Worm (Caenorhabditis elegans) whole organism, L1 larva: ENCODE measurements around the gene inx-3.

ENCODE experiments used
- C16A3.4 ChIP-seq: fragments of 150-350 bp; optimal IDR thresholded peaks from 2 replicates; lab custom pipeline; 2014; ENCODE audit warnings: missing biosample characterization, missing genetic modification characterization
- C34B4.2 ChIP-seq: sonication (generic microtip); optimal IDR thresholded peaks from 2 replicates; lab custom pipeline; 2017; ENCODE audit warnings: mild to moderate bottlenecking, missing genetic modification characterization, missing compliant biosample characterization
- F16B12.6 ChIP-seq: fragments of 150-350 bp; optimal IDR thresholded peaks from 2 replicates; lab custom pipeline; 2014; ENCODE audit warnings: missing biosample characterization, missing genetic modification characterization
- Y116A8C.19 ChIP-seq: sonication (generic microtip); optimal IDR thresholded peaks from 2 replicates; lab custom pipeline; 2016; ENCODE audit warnings: missing compliant biosample characterization, missing genetic modification characterization, borderline replicate concordance
- aha-1 ChIP-seq: fragments of 150-350 bp; optimal IDR thresholded peaks from 2 replicates; lab custom pipeline; 2014; ENCODE audit warnings: missing biosample characterization, missing genetic modification characterization
- aly-2 ChIP-seq: fragments of 150-350 bp; optimal IDR thresholded peaks from 2 replicates; lab custom pipeline; 2014; ENCODE audit warnings: missing biosample characterization, missing genetic modification characterization
- ama-1 ChIP-seq: fragments of 150-350 bp; optimal IDR thresholded peaks from 2 replicates; lab custom pipeline; 2014
- ceh-63 ChIP-seq: fragments of 200-800 bp; sonication (Bioruptor generic); optimal IDR thresholded peaks from 2 replicates; lab custom pipeline; 2018; ENCODE audit warnings: mild to moderate bottlenecking, missing genetic modification characterization, missing compliant biosample characterization
- ceh-82 ChIP-seq, 3 experiments: fragments of 150-350 bp in 1 of 3; sonication (generic microtip) in 2 of 3; optimal IDR thresholded peaks; 2 replicates each; lab custom pipeline; 2014 to 2017; ENCODE audit warnings: missing biosample characterization in 3 of 3, missing genetic modification characterization in 3 of 3
- ceh-88 ChIP-seq: fragments of 200-800 bp; sonication (Bioruptor generic); IDR thresholded peaks from 2 replicates; pipeline ENCODE4 v1.3.6; 2022; ENCODE audit warnings: missing genetic modification characterization, missing compliant biosample characterization
- dpl-1 ChIP-seq, 3 experiments: fragments of 150-350 bp in 2 of 3; sonication (generic microtip) in 1 of 3; optimal IDR thresholded peaks; 2 replicates each; lab custom pipeline; 2014 to 2017; ENCODE audit warnings: missing biosample characterization in 3 of 3, missing genetic modification characterization in 3 of 3, missing genetic modification reagents in 3 of 3
- dsc-1 ChIP-seq: sonication (generic microtip); optimal IDR thresholded peaks from 2 replicates; lab custom pipeline; 2016; ENCODE audit warnings: mild to moderate bottlenecking, missing genetic modification characterization, missing compliant biosample characterization
- efl-1 ChIP-seq, 4 experiments: fragments of 150-350 bp; optimal IDR thresholded peaks in 3 of 4; peaks in 1 of 4; 1 replicate in 1 of 4; 2 replicates in 3 of 4; lab custom pipeline; 2014; ENCODE audit warnings: missing biosample characterization in 2 of 4, missing genetic modification characterization in 2 of 4, missing genetic modification reagents in 2 of 4
- efl-3 ChIP-seq: fragments of 200-800 bp; sonication (Bioruptor generic); optimal IDR thresholded peaks from 2 replicates; lab custom pipeline; 2018; ENCODE audit warnings: mild to moderate bottlenecking, missing genetic modification characterization, missing compliant biosample characterization
- egl-13 ChIP-seq: sonication (generic microtip); optimal IDR thresholded peaks from 2 replicates; lab custom pipeline; 2016; ENCODE audit warnings: missing genotype, missing genetic modification reagents, missing genetic modification characterization, missing compliant biosample characterization
- elt-2 ChIP-seq: sonication (generic microtip); optimal IDR thresholded peaks from 2 replicates; lab custom pipeline; 2016; ENCODE audit warnings: missing genetic modification characterization, mild to moderate bottlenecking, inconsistent platforms, missing compliant biosample characterization, missing genetic modification reagents
- ets-5 ChIP-seq: fragments of 200-800 bp; sonication (Bioruptor generic); IDR thresholded peaks from 2 replicates; pipeline ENCODE4 v1.3.6; 2022; ENCODE audit warnings: missing genetic modification characterization, missing compliant biosample characterization
- fos-1 ChIP-seq: fragments of 150-350 bp; optimal IDR thresholded peaks from 2 replicates; lab custom pipeline; 2014; ENCODE audit warnings: missing biosample characterization, missing genetic modification characterization
- grh-1 ChIP-seq: fragments of 200-800 bp; sonication (Bioruptor generic); IDR thresholded peaks from 2 replicates; pipeline ENCODE4 v1.3.6; 2022; ENCODE audit warnings: missing genetic modification reagents, missing genetic modification characterization, missing compliant biosample characterization
- hlh-4 ChIP-seq: sonication (generic microtip); optimal IDR thresholded peaks from 2 replicates; lab custom pipeline; 2016; ENCODE audit warnings: mild to moderate bottlenecking, missing genetic modification characterization, missing compliant biosample characterization
- irx-1 ChIP-seq: sonication (generic microtip); optimal IDR thresholded peaks from 2 replicates; lab custom pipeline; 2016; ENCODE audit warnings: missing genetic modification characterization, missing compliant biosample characterization
- isw-1 ChIP-seq: fragments of 200-800 bp; sonication (Bioruptor generic); IDR thresholded peaks from 2 replicates; pipeline ENCODE4 v1.3.6; 2022; ENCODE audit warnings: missing genetic modification characterization, missing compliant biosample characterization
- jun-1 ChIP-seq: fragments of 150-350 bp; optimal IDR thresholded peaks from 2 replicates; lab custom pipeline; 2014; ENCODE audit warnings: missing biosample characterization, missing genetic modification reagents, missing genetic modification characterization
- lin-13 ChIP-seq: fragments of 150-350 bp; optimal IDR thresholded peaks from 2 replicates; lab custom pipeline; 2014; ENCODE audit warnings: missing biosample characterization, missing genetic modification reagents, missing genetic modification characterization
- lin-14 ChIP-seq: fragments of 200-800 bp; sonication (Bioruptor generic); optimal IDR thresholded peaks from 2 replicates; lab custom pipeline; 2018; ENCODE audit warnings: mild to moderate bottlenecking, missing genetic modification characterization, moderate library complexity, missing compliant biosample characterization
- lir-3 ChIP-seq: sonication (generic microtip); optimal IDR thresholded peaks from 2 replicates; lab custom pipeline; 2016; ENCODE audit warnings: mild to moderate bottlenecking, missing genetic modification characterization, moderate library complexity, missing compliant biosample characterization; ENCODE audit not compliant: poor library complexity
- nhr-11 ChIP-seq: fragments of 150-350 bp; optimal IDR thresholded peaks from 2 replicates; lab custom pipeline; 2014; ENCODE audit warnings: missing biosample characterization, missing genetic modification characterization
- nhr-19 ChIP-seq: fragments of 200-800 bp; sonication (Bioruptor generic); conservative IDR thresholded peaks from 2 replicates; pipeline ENCODE4 v1.3.6; 2022; ENCODE audit warnings: missing genetic modification characterization, missing compliant biosample characterization
- nhr-28 ChIP-seq: fragments of 150-350 bp; optimal IDR thresholded peaks from 2 replicates; lab custom pipeline; 2014; ENCODE audit warnings: missing biosample characterization, missing genetic modification characterization
- nhr-47 ChIP-seq: sonication (generic microtip); optimal IDR thresholded peaks from 2 replicates; lab custom pipeline; 2016; ENCODE audit warnings: mild to moderate bottlenecking, missing genetic modification characterization, moderate library complexity, missing compliant biosample characterization
- nhr-76 ChIP-seq: sonication (generic microtip); optimal IDR thresholded peaks from 2 replicates; lab custom pipeline; 2017; ENCODE audit warnings: missing biosample characterization, missing genetic modification characterization
- nhr-85 ChIP-seq: sonication (generic microtip); peaks from one replicate; lab custom pipeline; 2016; ENCODE audit warnings: missing genetic modification characterization, inconsistent platforms, missing compliant biosample characterization
- nhr-90 ChIP-seq: sonication (generic microtip); optimal IDR thresholded peaks from 2 replicates; lab custom pipeline; 2016; ENCODE audit warnings: mild to moderate bottlenecking, missing genetic modification characterization, missing compliant biosample characterization; ENCODE audit not compliant: poor library complexity
- pax-3 ChIP-seq: fragments of 200-800 bp; sonication (Bioruptor generic); optimal IDR thresholded peaks from 2 replicates; lab custom pipeline; 2018; ENCODE audit warnings: mild to moderate bottlenecking, missing genetic modification characterization, moderate library complexity, missing compliant biosample characterization
- pqm-1 ChIP-seq: sonication (generic microtip); optimal IDR thresholded peaks from 3 replicates; lab custom pipeline; 2017; ENCODE audit warnings: missing biosample characterization, missing genetic modification characterization
- rnt-1 ChIP-seq: sonication (generic microtip); optimal IDR thresholded peaks from 2 replicates; lab custom pipeline; 2016; ENCODE audit warnings: mild to moderate bottlenecking, missing genetic modification characterization, moderate library complexity, missing compliant biosample characterization
- skn-1 ChIP-seq: fragments of 150-350 bp; optimal IDR thresholded peaks from 2 replicates; lab custom pipeline; 2014; ENCODE audit warnings: missing biosample characterization, missing genetic modification characterization
- snpc-4 ChIP-seq: fragments of 150-350 bp; optimal IDR thresholded peaks from 2 replicates; lab custom pipeline; 2014; ENCODE audit warnings: missing biosample characterization, missing genetic modification characterization
- snu-23 ChIP-seq: sonication (generic microtip); optimal IDR thresholded peaks from 2 replicates; lab custom pipeline; 2016; ENCODE audit warnings: missing genetic modification characterization, missing compliant biosample characterization
- sox-4 ChIP-seq: sonication (generic microtip); optimal IDR thresholded peaks from 2 replicates; lab custom pipeline; 2016; ENCODE audit warnings: missing genetic modification characterization, missing compliant biosample characterization
- sptf-1 ChIP-seq: fragments of 150-350 bp; optimal IDR thresholded peaks from 2 replicates; lab custom pipeline; 2014; ENCODE audit warnings: missing biosample characterization, missing genetic modification characterization
- sup-37 ChIP-seq: fragments of 200-800 bp; sonication (Bioruptor generic); optimal IDR thresholded peaks from 2 replicates; lab custom pipeline; 2018; ENCODE audit warnings: mild to moderate bottlenecking, missing genetic modification characterization, missing compliant biosample characterization
- swsn-7 ChIP-seq: sonication (generic microtip); optimal IDR thresholded peaks from 2 replicates; lab custom pipeline; 2016; ENCODE audit warnings: missing genetic modification characterization, missing compliant biosample characterization
- tbx-2 ChIP-seq: sonication (generic microtip); optimal IDR thresholded peaks from 2 replicates; lab custom pipeline; 2016; ENCODE audit warnings: missing genetic modification characterization, missing compliant biosample characterization
- unc-130 ChIP-seq: fragments of 150-350 bp; optimal IDR thresholded peaks from 2 replicates; lab custom pipeline; 2017; ENCODE audit warnings: missing biosample characterization, missing genetic modification characterization, inconsistent platforms
- unc-86 ChIP-seq: sonication (generic microtip); optimal IDR thresholded peaks from 2 replicates; lab custom pipeline; 2016; ENCODE audit warnings: missing genetic modification characterization, missing compliant biosample characterization
- zag-1 ChIP-seq: fragments of 150-350 bp; optimal IDR thresholded peaks from 2 replicates; lab custom pipeline; 2014; ENCODE audit warnings: missing biosample characterization, missing genetic modification characterization
- zip-4 ChIP-seq: fragments of 200-800 bp; sonication (Bioruptor generic); optimal IDR thresholded peaks from 2 replicates; lab custom pipeline; 2018; ENCODE audit warnings: mild to moderate bottlenecking, missing genetic modification characterization, moderate library complexity, missing compliant biosample characterization
- ztf-11 ChIP-seq, 2 experiments: sonication (generic microtip); optimal IDR thresholded peaks; 2 replicates each; lab custom pipeline; 2016 to 2017; ENCODE audit warnings: missing genetic modification characterization in 2 of 2, missing biosample characterization in 1 of 2, missing compliant biosample characterization in 1 of 2
- ztf-4 ChIP-seq: fragments of 150-350 bp; optimal IDR thresholded peaks from 2 replicates; lab custom pipeline; 2014; ENCODE audit warnings: missing biosample characterization, missing genetic modification characterization

inx-3 gene

DNA sequence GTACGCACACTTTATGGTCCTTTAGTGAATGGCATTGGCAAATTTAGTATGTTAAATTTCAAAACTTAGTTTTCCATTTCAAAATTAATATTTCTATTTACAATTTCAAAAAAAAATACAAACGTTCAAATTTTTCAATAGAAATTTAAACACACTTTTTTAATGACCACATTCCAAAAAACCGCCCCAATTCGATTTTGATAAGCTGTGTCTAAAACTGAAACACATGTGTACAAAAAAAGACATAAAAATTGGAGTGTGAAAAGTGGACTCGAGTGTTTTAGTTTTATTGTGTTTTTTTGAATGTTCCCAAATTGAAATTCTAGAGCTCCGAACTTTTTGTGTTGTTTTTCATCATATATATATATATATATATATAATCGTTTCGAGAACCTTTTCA is 20.2 kb upstream of the inx-3 start:
- TF ChIP-seq efl-1 (optimal IDR thresholded peaks at IDR 0.05; lab: Kevin White, UChicago) (no peak), efl-1 (GFP tag; optimal IDR thresholded peaks at IDR 0.05 in 1 of 2; lab: Kevin White, UChicago) (peak in 1 of 2 experiments; percentile 74), jun-1 (tag; lab: Kevin White, UChicago) (no peak), pqm-1 (tag; lab: Kevin White, UChicago) (no peak)

DNA sequence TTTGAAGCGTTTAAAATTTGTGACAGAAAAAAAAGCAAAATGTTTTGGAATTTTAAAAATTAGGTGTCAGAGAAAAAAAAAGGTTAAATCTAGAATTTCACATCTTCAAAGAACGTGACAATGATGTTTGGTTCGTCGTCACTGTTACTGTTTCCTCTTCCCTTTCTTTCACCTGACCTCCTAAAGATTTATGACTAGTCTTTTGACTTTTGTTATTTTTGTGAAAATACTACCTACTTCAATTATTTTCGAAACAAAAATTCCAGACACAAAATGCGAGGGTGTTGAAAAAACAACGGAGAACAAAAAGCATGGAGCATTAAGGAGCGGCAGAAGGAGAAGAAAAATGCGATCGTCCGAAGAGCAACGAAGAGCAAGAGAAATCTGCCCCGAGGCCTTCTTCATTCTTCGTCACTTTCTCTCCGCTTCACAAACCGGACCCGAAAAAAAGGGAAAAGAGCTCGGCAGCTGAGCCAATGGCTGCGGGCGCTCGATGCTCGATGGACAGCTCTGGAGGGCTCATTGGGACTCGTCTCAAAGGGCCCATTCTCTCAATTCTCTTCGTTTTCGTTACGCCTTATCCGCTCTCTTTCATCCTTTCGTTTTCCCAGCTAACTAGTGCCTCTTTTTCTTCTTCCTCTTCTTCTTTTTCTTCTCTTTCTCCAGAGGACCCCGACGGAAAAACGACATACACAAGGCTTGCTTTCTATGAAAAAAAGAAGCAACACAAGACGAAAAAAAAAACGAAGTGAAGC is 19.6 kb upstream of the inx-3 start:
- TF ChIP-seq dsc-1 (tag; lab: Kevin White, UChicago), result peak; percentile 49
- TF ChIP-seq unc-86 (tag; lab: Kevin White, UChicago), result peak; percentile 21
- peak; percentile 36 for TF ChIP-seq tbx-2 (tag; lab: Kevin White, UChicago)
- no peak for TF ChIP-seq nhr-19
- no peak for TF ChIP-seq dpl-1 (GFP tag; optimal IDR thresholded peaks at IDR 0.05; lab: Kevin White, UChicago)
- no peak for TF ChIP-seq nhr-90 (tag; lab: Kevin White, UChicago)
- TF ChIP-seq zip-4 (GFP tag; lab: Kevin White, UChicago), result no peak
- TF ChIP-seq nhr-47 (tag; lab: Kevin White, UChicago), result peak; percentile 57
- no peak for TF ChIP-seq ama-1
- no peak for TF ChIP-seq hlh-4
- TF ChIP-seq egl-13 (tag; lab: Kevin White, UChicago), result peak; percentile 34
- TF ChIP-seq sox-4 (tag; lab: Kevin White, UChicago), result no peak
- TF ChIP-seq efl-3, result no peak
- peak; percentile 34 for TF ChIP-seq isw-1 (GFP tag; lab: Robert Waterston, UW)
- no peak for TF ChIP-seq lin-13 (GFP tag; lab: Kevin White, UChicago)
- TF ChIP-seq pax-3 (tag; lab: Kevin White, UChicago), result no peak
- peak; percentile 30 for TF ChIP-seq snu-23
- TF ChIP-seq lin-14 (GFP tag; lab: Kevin White, UChicago), result peak; percentile 83
- no peak for TF ChIP-seq ztf-4 (tag; lab: Kevin White, UChicago)
- no peak for TF ChIP-seq aha-1
- TF ChIP-seq ceh-63, result no peak
- TF ChIP-seq C34B4.2 (tag; lab: Kevin White, UChicago), result no peak
- no peak for TF ChIP-seq elt-2 (tag; lab: Kevin White, UChicago)
- no peak for TF ChIP-seq Y116A8C.19 (tag; lab: Kevin White, UChicago)
- TF ChIP-seq nhr-28 (tag; lab: Kevin White, UChicago), result no peak
- TF ChIP-seq sup-37 (GFP tag; lab: Kevin White, UChicago), result no peak
- TF ChIP-seq ztf-11 (tag; optimal IDR thresholded peaks at IDR 0.05; lab: Kevin White, UChicago), result no peak
- TF ChIP-seq snpc-4 (tag; lab: Kevin White, UChicago), result no peak
- TF ChIP-seq unc-130, result no peak
- no peak for TF ChIP-seq skn-1
- no peak for TF ChIP-seq aly-2 (tag; lab: Kevin White, UChicago)
- no peak for TF ChIP-seq ets-5 (GFP tag; lab: Robert Waterston, UW)
- no peak for TF ChIP-seq ceh-88
- peak; percentile 38 for TF ChIP-seq rnt-1
- peak in 1 of 3 experiments; percentile 44 for TF ChIP-seq ceh-82 (tag; optimal IDR thresholded peaks at IDR 0.05; lab: Kevin White, UChicago)
- TF ChIP-seq C16A3.4 (tag; lab: Kevin White, UChicago), result no peak
- TF ChIP-seq irx-1 (tag; lab: Kevin White, UChicago), result no peak
- TF ChIP-seq nhr-85, result peak; percentile 74
- peak; percentile 8 for TF ChIP-seq swsn-7 (tag; lab: Kevin White, UChicago)
- no peak for TF ChIP-seq grh-1 (GFP tag; lab: Robert Waterston, UW)
- TF ChIP-seq nhr-76 (tag; lab: Kevin White, UChicago), result no peak
- no peak for TF ChIP-seq nhr-11 (tag; lab: Kevin White, UChicago)
- TF ChIP-seq zag-1, result no peak
- TF ChIP-seq efl-1 (optimal IDR thresholded peaks at IDR 0.05; lab: Kevin White, UChicago), result no peak
- peak in 1 of 2 experiments; percentile 56 for TF ChIP-seq efl-1 (GFP tag; optimal IDR thresholded peaks at IDR 0.05 in 1 of 2; lab: Kevin White, UChicago)
- TF ChIP-seq fos-1 (tag; lab: Kevin White, UChicago), result no peak
- no peak for TF ChIP-seq sptf-1 (tag; lab: Kevin White, UChicago)
- no peak for TF ChIP-seq F16B12.6 (tag; lab: Kevin White, UChicago)
- TF ChIP-seq lir-3 (tag; lab: Kevin White, UChicago), result no peak
